Fruit fly (Drosophila melanogaster) whole organism, pupa: ENCODE measurements around the gene PGAP2.

ENCODE experiments used
- CG12605 ChIP-seq: fragments of 200-800 bp; sonication (Bioruptor generic); IDR thresholded peaks from 2 replicates; pipeline ENCODE4 v1.3.6; 2022; ENCODE audit warnings: missing biosample characterization, missing genetic modification characterization
- CG15710 ChIP-seq: fragments of 200-800 bp; sonication (Bioruptor generic); optimal IDR thresholded peaks from 2 replicates; lab custom pipeline; 2018; ENCODE audit warnings: missing biosample characterization, mild to moderate bottlenecking, missing genetic modification characterization, moderate library complexity
- CG17806 ChIP-seq: fragments of 200-800 bp; sonication (Bioruptor generic); optimal IDR thresholded peaks from 2 replicates; lab custom pipeline; 2018; ENCODE audit warnings: missing biosample characterization, mild to moderate bottlenecking, missing genetic modification characterization, moderate library complexity
- CG34367 ChIP-seq: fragments of 200-800 bp; sonication (Bioruptor generic); optimal IDR thresholded peaks from 2 replicates; lab custom pipeline; 2018; ENCODE audit warnings: missing biosample characterization, mild to moderate bottlenecking, missing genetic modification characterization
- CG9948 ChIP-seq: fragments of 200-800 bp; sonication (Bioruptor generic); optimal IDR thresholded peaks from 2 replicates; lab custom pipeline; 2018; ENCODE audit warnings: missing biosample characterization, mild to moderate bottlenecking, missing genetic modification characterization, moderate library complexity
- EcR ChIP-seq: fragments of 200-800 bp; sonication (Bioruptor generic); optimal IDR thresholded peaks from 3 replicates; lab custom pipeline; 2019; ENCODE audit warnings: missing biosample characterization, missing genetic modification characterization, mild to moderate bottlenecking, moderate library complexity, missing genetic modification reagents
- Ets98B ChIP-seq: fragments of 200-800 bp; sonication (Bioruptor generic); IDR thresholded peaks from 2 replicates; pipeline ENCODE4 v1.3.6; 2022; ENCODE audit warnings: missing biosample characterization, missing genetic modification characterization
- Pif1B ChIP-seq: fragments of 200-800 bp; sonication (Bioruptor generic); optimal IDR thresholded peaks from 3 replicates; lab custom pipeline; 2016; ENCODE audit warnings: missing biosample characterization, missing genetic modification characterization
- Snoo ChIP-seq: fragments of 200-800 bp; sonication (Bioruptor generic); optimal IDR thresholded peaks from 3 replicates; lab custom pipeline; 2017; ENCODE audit warnings: missing biosample characterization, mild to moderate bottlenecking, missing genetic modification characterization, inconsistent platforms
- rn ChIP-seq: fragments of 200-800 bp; sonication (Bioruptor generic); IDR thresholded peaks from 2 replicates; pipeline ENCODE4 v1.3.6; 2022; ENCODE audit warnings: missing biosample characterization, missing genetic modification characterization

dm6 chr2L:867899-868605 lies 48.7 kb upstream of the PGAP2 start, which contains the start of gene aru:
- TF ChIP-seq EcR (GFP tag; lab: Kevin White, UChicago) (peak; percentile 36), Pif1B (GFP tag; lab: Kevin White, UChicago) (peak; percentile 60), rn (no peak), CG9948 (tag; lab: Kevin White, UChicago) (peak; percentile 6), CG17806 (tag; lab: Kevin White, UChicago) (no peak), CG34367 (tag; lab: Kevin White, UChicago) (no peak), Snoo (tag; lab: Kevin White, UChicago) (no peak), CG12605 (GFP tag; lab: Robert Waterston, UW) (no peak; the same call in 1 of the 2 replicates), CG15710 (tag; lab: Kevin White, UChicago) (peak; percentile 33), Ets98B (peak; percentile 52)
